Worm (Caenorhabditis elegans) whole organism, L1 larva: ENCODE measurements around the gene K01A2.4.

ENCODE experiments used
- C04F5.9 ChIP-seq: sonication (generic microtip); optimal IDR thresholded peaks from 2 replicates; lab custom pipeline; 2016; ENCODE audit warnings: missing genetic modification characterization, missing compliant biosample characterization
- C16A3.4 ChIP-seq: fragments of 150-350 bp; optimal IDR thresholded peaks from 2 replicates; lab custom pipeline; 2014; ENCODE audit warnings: missing biosample characterization, missing genetic modification characterization
- C34B4.2 ChIP-seq: sonication (generic microtip); optimal IDR thresholded peaks from 2 replicates; lab custom pipeline; 2017; ENCODE audit warnings: mild to moderate bottlenecking, missing genetic modification characterization, missing compliant biosample characterization
- Y116A8C.19 ChIP-seq: sonication (generic microtip); optimal IDR thresholded peaks from 2 replicates; lab custom pipeline; 2016; ENCODE audit warnings: missing compliant biosample characterization, missing genetic modification characterization, borderline replicate concordance
- alr-1 ChIP-seq: fragments of 200-800 bp; sonication (Bioruptor generic); optimal IDR thresholded peaks from 2 replicates; lab custom pipeline; 2018; ENCODE audit warnings: borderline replicate concordance, mild to moderate bottlenecking, missing genetic modification characterization, missing compliant biosample characterization
- blmp-1 ChIP-seq: fragments of 150-350 bp; optimal IDR thresholded peaks from 2 replicates; lab custom pipeline; 2014; ENCODE audit warnings: missing biosample characterization, missing genetic modification characterization
- ceh-82 ChIP-seq, 3 experiments: fragments of 150-350 bp in 1 of 3; sonication (generic microtip) in 2 of 3; optimal IDR thresholded peaks; 2 replicates each; lab custom pipeline; 2014 to 2017; ENCODE audit warnings: missing biosample characterization in 3 of 3, missing genetic modification characterization in 3 of 3
- ceh-90 ChIP-seq: sonication (generic microtip); optimal IDR thresholded peaks from 2 replicates; lab custom pipeline; 2016; ENCODE audit warnings: missing genetic modification characterization, missing compliant biosample characterization
- ces-1 ChIP-seq: fragments of 150-350 bp; optimal IDR thresholded peaks from 2 replicates; lab custom pipeline; 2014; ENCODE audit warnings: missing biosample characterization, missing genetic modification reagents, missing genetic modification characterization
- dpl-1 ChIP-seq, 3 experiments: fragments of 150-350 bp in 2 of 3; sonication (generic microtip) in 1 of 3; optimal IDR thresholded peaks; 2 replicates each; lab custom pipeline; 2014 to 2017; ENCODE audit warnings: missing biosample characterization in 3 of 3, missing genetic modification characterization in 3 of 3, missing genetic modification reagents in 3 of 3
- dsc-1 ChIP-seq: sonication (generic microtip); optimal IDR thresholded peaks from 2 replicates; lab custom pipeline; 2016; ENCODE audit warnings: mild to moderate bottlenecking, missing genetic modification characterization, missing compliant biosample characterization
- egl-27 ChIP-seq, 2 experiments: fragments of 150-350 bp in 1 of 2; sonication (generic microtip); optimal IDR thresholded peaks; 3 replicates each; lab custom pipeline; 2017 to 2018; ENCODE audit warnings: missing biosample characterization in 2 of 2, missing genetic modification characterization in 2 of 2, missing genetic modification reagents in 2 of 2
- elt-2 ChIP-seq: sonication (generic microtip); optimal IDR thresholded peaks from 2 replicates; lab custom pipeline; 2016; ENCODE audit warnings: missing genetic modification characterization, mild to moderate bottlenecking, inconsistent platforms, missing compliant biosample characterization, missing genetic modification reagents
- elt-3 ChIP-seq, 6 experiments: fragments of 150-350 bp in 1 of 6; sonication (generic microtip); optimal IDR thresholded peaks; 2 replicates each; lab custom pipeline; 2017 to 2018; ENCODE audit warnings: missing biosample characterization in 6 of 6, missing genetic modification characterization in 6 of 6, inconsistent platforms in 1 of 6
- ets-5 ChIP-seq: fragments of 200-800 bp; sonication (Bioruptor generic); IDR thresholded peaks from 2 replicates; pipeline ENCODE4 v1.3.6; 2022; ENCODE audit warnings: missing genetic modification characterization, missing compliant biosample characterization
- fkh-10 ChIP-seq: sonication (generic microtip); optimal IDR thresholded peaks from 2 replicates; lab custom pipeline; 2017; ENCODE audit warnings: missing biosample characterization, missing genetic modification reagents, missing genetic modification characterization
- fkh-4 ChIP-seq: sonication (generic microtip); optimal IDR thresholded peaks from 2 replicates; lab custom pipeline; 2016; ENCODE audit warnings: missing compliant biosample characterization, missing genetic modification characterization, borderline replicate concordance
- fos-1 ChIP-seq: fragments of 150-350 bp; optimal IDR thresholded peaks from 2 replicates; lab custom pipeline; 2014; ENCODE audit warnings: missing biosample characterization, missing genetic modification characterization
- grh-1 ChIP-seq: fragments of 200-800 bp; sonication (Bioruptor generic); IDR thresholded peaks from 2 replicates; pipeline ENCODE4 v1.3.6; 2022; ENCODE audit warnings: missing genetic modification reagents, missing genetic modification characterization, missing compliant biosample characterization
- irx-1 ChIP-seq: sonication (generic microtip); optimal IDR thresholded peaks from 2 replicates; lab custom pipeline; 2016; ENCODE audit warnings: missing genetic modification characterization, missing compliant biosample characterization
- jun-1 ChIP-seq: fragments of 150-350 bp; optimal IDR thresholded peaks from 2 replicates; lab custom pipeline; 2014; ENCODE audit warnings: missing biosample characterization, missing genetic modification reagents, missing genetic modification characterization
- lin-13 ChIP-seq: fragments of 150-350 bp; optimal IDR thresholded peaks from 2 replicates; lab custom pipeline; 2014; ENCODE audit warnings: missing biosample characterization, missing genetic modification reagents, missing genetic modification characterization
- lin-14 ChIP-seq: fragments of 200-800 bp; sonication (Bioruptor generic); optimal IDR thresholded peaks from 2 replicates; lab custom pipeline; 2018; ENCODE audit warnings: mild to moderate bottlenecking, missing genetic modification characterization, moderate library complexity, missing compliant biosample characterization
- lsy-2 ChIP-seq, 2 experiments: fragments of 150-350 bp; optimal IDR thresholded peaks; 2 replicates each; lab custom pipeline; 2014; ENCODE audit warnings: missing biosample characterization in 2 of 2, missing genetic modification characterization in 2 of 2
- mef-2 ChIP-seq: fragments of 150-350 bp; optimal IDR thresholded peaks from 2 replicates; lab custom pipeline; 2014; ENCODE audit warnings: missing biosample characterization, missing genetic modification characterization
- mep-1 ChIP-seq: fragments of 150-350 bp; optimal IDR thresholded peaks from 2 replicates; lab custom pipeline; 2014; ENCODE audit warnings: missing biosample characterization, missing genetic modification characterization
- nhr-11 ChIP-seq: fragments of 150-350 bp; optimal IDR thresholded peaks from 2 replicates; lab custom pipeline; 2014; ENCODE audit warnings: missing biosample characterization, missing genetic modification characterization
- nhr-12 ChIP-seq: sonication (generic microtip); optimal IDR thresholded peaks from 2 replicates; lab custom pipeline; 2017; ENCODE audit warnings: missing biosample characterization, missing genetic modification characterization
- nhr-19 ChIP-seq: fragments of 200-800 bp; sonication (Bioruptor generic); conservative IDR thresholded peaks from 2 replicates; pipeline ENCODE4 v1.3.6; 2022; ENCODE audit warnings: missing genetic modification characterization, missing compliant biosample characterization
- nhr-20 ChIP-seq: sonication (generic microtip); optimal IDR thresholded peaks from 2 replicates; lab custom pipeline; 2016; ENCODE audit warnings: mild to moderate bottlenecking, missing genetic modification characterization, missing compliant biosample characterization
- nhr-237 ChIP-seq: fragments of 150-350 bp; optimal IDR thresholded peaks from 2 replicates; lab custom pipeline; 2014; ENCODE audit warnings: missing biosample characterization, missing genetic modification characterization
- nhr-47 ChIP-seq: sonication (generic microtip); optimal IDR thresholded peaks from 2 replicates; lab custom pipeline; 2016; ENCODE audit warnings: mild to moderate bottlenecking, missing genetic modification characterization, moderate library complexity, missing compliant biosample characterization
- nhr-71 ChIP-seq: sonication (generic microtip); optimal IDR thresholded peaks from 2 replicates; lab custom pipeline; 2016; ENCODE audit warnings: mild to moderate bottlenecking, missing genetic modification characterization, moderate library complexity, missing compliant biosample characterization
- nhr-84 ChIP-seq: sonication (generic microtip); optimal IDR thresholded peaks from 2 replicates; lab custom pipeline; 2017; ENCODE audit warnings: missing biosample characterization, missing genetic modification characterization
- nhr-85 ChIP-seq: sonication (generic microtip); peaks from one replicate; lab custom pipeline; 2016; ENCODE audit warnings: missing genetic modification characterization, inconsistent platforms, missing compliant biosample characterization
- pag-3 ChIP-seq: sonication (generic microtip); optimal IDR thresholded peaks from 2 replicates; lab custom pipeline; 2017; ENCODE audit warnings: missing genetic modification characterization, mild to moderate bottlenecking, missing compliant biosample characterization, antibody characterized with exemption, borderline replicate concordance; ENCODE audit not compliant: insufficient read depth
- pax-3 ChIP-seq: fragments of 200-800 bp; sonication (Bioruptor generic); optimal IDR thresholded peaks from 2 replicates; lab custom pipeline; 2018; ENCODE audit warnings: mild to moderate bottlenecking, missing genetic modification characterization, moderate library complexity, missing compliant biosample characterization
- pqm-1 ChIP-seq: sonication (generic microtip); optimal IDR thresholded peaks from 3 replicates; lab custom pipeline; 2017; ENCODE audit warnings: missing biosample characterization, missing genetic modification characterization
- rnt-1 ChIP-seq: sonication (generic microtip); optimal IDR thresholded peaks from 2 replicates; lab custom pipeline; 2016; ENCODE audit warnings: mild to moderate bottlenecking, missing genetic modification characterization, moderate library complexity, missing compliant biosample characterization
- skn-1 ChIP-seq: fragments of 150-350 bp; optimal IDR thresholded peaks from 2 replicates; lab custom pipeline; 2014; ENCODE audit warnings: missing biosample characterization, missing genetic modification characterization
- snpc-4 ChIP-seq: fragments of 150-350 bp; optimal IDR thresholded peaks from 2 replicates; lab custom pipeline; 2014; ENCODE audit warnings: missing biosample characterization, missing genetic modification characterization
- snu-23 ChIP-seq: sonication (generic microtip); optimal IDR thresholded peaks from 2 replicates; lab custom pipeline; 2016; ENCODE audit warnings: missing genetic modification characterization, missing compliant biosample characterization
- sox-4 ChIP-seq: sonication (generic microtip); optimal IDR thresholded peaks from 2 replicates; lab custom pipeline; 2016; ENCODE audit warnings: missing genetic modification characterization, missing compliant biosample characterization
- sptf-1 ChIP-seq: fragments of 150-350 bp; optimal IDR thresholded peaks from 2 replicates; lab custom pipeline; 2014; ENCODE audit warnings: missing biosample characterization, missing genetic modification characterization
- swsn-7 ChIP-seq: sonication (generic microtip); optimal IDR thresholded peaks from 2 replicates; lab custom pipeline; 2016; ENCODE audit warnings: missing genetic modification characterization, missing compliant biosample characterization
- tbx-2 ChIP-seq: sonication (generic microtip); optimal IDR thresholded peaks from 2 replicates; lab custom pipeline; 2016; ENCODE audit warnings: missing genetic modification characterization, missing compliant biosample characterization
- unc-130 ChIP-seq: fragments of 150-350 bp; optimal IDR thresholded peaks from 2 replicates; lab custom pipeline; 2017; ENCODE audit warnings: missing biosample characterization, missing genetic modification characterization, inconsistent platforms
- unc-62 ChIP-seq: fragments of 150-350 bp; optimal IDR thresholded peaks from 2 replicates; lab custom pipeline; 2014; ENCODE audit warnings: missing biosample characterization, missing genetic modification reagents, missing genetic modification characterization
- unc-98 ChIP-seq: fragments of 200-800 bp; sonication (Bioruptor generic); IDR thresholded peaks from 2 replicates; pipeline ENCODE4 v1.3.6; 2022; ENCODE audit warnings: missing genetic modification characterization, missing compliant biosample characterization
- vab-15 ChIP-seq: sonication (generic microtip); optimal IDR thresholded peaks from 2 replicates; lab custom pipeline; 2017; ENCODE audit warnings: missing genotype, mild to moderate bottlenecking, missing genetic modification characterization, missing compliant biosample characterization
- xbp-1 ChIP-seq: sonication (generic microtip); optimal IDR thresholded peaks from 2 replicates; lab custom pipeline; 2016; ENCODE audit warnings: missing genetic modification characterization, missing compliant biosample characterization
- zip-4 ChIP-seq: fragments of 200-800 bp; sonication (Bioruptor generic); optimal IDR thresholded peaks from 2 replicates; lab custom pipeline; 2018; ENCODE audit warnings: mild to moderate bottlenecking, missing genetic modification characterization, moderate library complexity, missing compliant biosample characterization
- ztf-11 ChIP-seq, 2 experiments: sonication (generic microtip); optimal IDR thresholded peaks; 2 replicates each; lab custom pipeline; 2016 to 2017; ENCODE audit warnings: missing genetic modification characterization in 2 of 2, missing biosample characterization in 1 of 2, missing compliant biosample characterization in 1 of 2
- ztf-4 ChIP-seq: fragments of 150-350 bp; optimal IDR thresholded peaks from 2 replicates; lab custom pipeline; 2014; ENCODE audit warnings: missing biosample characterization, missing genetic modification characterization

The K01A2.4 gene

ce11 chrII:319459-319858, 12.2 kb downstream of the K01A2.4 start, which contains the start of gene far-7:
Gene far-7, plus strand, starts transcription at chrII:319789.
- no peak for TF ChIP-seq elt-2 (tag; lab: Kevin White, UChicago)
- TF ChIP-seq nhr-12 (tag; lab: Kevin White, UChicago): no peak
- TF ChIP-seq lin-14 (GFP tag; lab: Kevin White, UChicago): peak; percentile 58
- TF ChIP-seq ztf-11 (tag; optimal IDR thresholded peaks at IDR 0.05; lab: Kevin White, UChicago): no peak
- peak; percentile 36; the same call in 1 of the 2 replicates for TF ChIP-seq grh-1
- no peak for TF ChIP-seq vab-15 (tag; lab: Kevin White, UChicago)
- no peak for TF ChIP-seq irx-1
- peak; percentile 46 for TF ChIP-seq nhr-20 (tag; lab: Kevin White, UChicago)
- no peak for TF ChIP-seq ces-1 (GFP tag; lab: Kevin White, UChicago)
- no peak for TF ChIP-seq sox-4 (tag; lab: Kevin White, UChicago)
- no peak for TF ChIP-seq nhr-47 (tag; lab: Kevin White, UChicago)
- TF ChIP-seq fkh-4 (tag; lab: Kevin White, UChicago): no peak
- no peak for TF ChIP-seq jun-1 (tag; lab: Kevin White, UChicago)
- no peak for TF ChIP-seq alr-1
- no peak for TF ChIP-seq sptf-1 (tag; lab: Kevin White, UChicago)
- TF ChIP-seq ets-5 (GFP tag; lab: Robert Waterston, UW): no peak
- TF ChIP-seq mep-1 (tag; lab: Kevin White, UChicago): no peak
- no peak for TF ChIP-seq C34B4.2 (tag; lab: Kevin White, UChicago)
- TF ChIP-seq ceh-90 (tag; lab: Kevin White, UChicago): no peak
- TF ChIP-seq snu-23 (GFP tag; lab: Kevin White, UChicago): peak; percentile 57
- TF ChIP-seq nhr-71 (tag; lab: Kevin White, UChicago): peak; percentile 15
- no peak for TF ChIP-seq fkh-10 (GFP tag; lab: Kevin White, UChicago)
- TF ChIP-seq pax-3 (tag; lab: Kevin White, UChicago): no peak
- no peak for TF ChIP-seq Y116A8C.19 (tag; lab: Kevin White, UChicago)
- TF ChIP-seq nhr-237 (tag; lab: Kevin White, UChicago): no peak
- no peak for TF ChIP-seq C04F5.9
- no peak for TF ChIP-seq mef-2 (tag; lab: Kevin White, UChicago)
- no peak for TF ChIP-seq skn-1 (tag; lab: Kevin White, UChicago)
- TF ChIP-seq rnt-1 (tag; lab: Kevin White, UChicago): no peak
- TF ChIP-seq xbp-1 (tag; lab: Kevin White, UChicago): no peak
- no peak for TF ChIP-seq nhr-11
- no peak for TF ChIP-seq fos-1 (tag; lab: Kevin White, UChicago)
- TF ChIP-seq swsn-7 (tag; lab: Kevin White, UChicago): no peak
- TF ChIP-seq elt-3 (tag; optimal IDR thresholded peaks at IDR 0.05; lab: Kevin White, UChicago): peak in 2 of 6 experiments; percentile 16 to 50
- TF ChIP-seq unc-62 (GFP tag; lab: Kevin White, UChicago): no peak
- no peak for TF ChIP-seq unc-130 (tag; lab: Kevin White, UChicago)
- TF ChIP-seq lsy-2 (tag; optimal IDR thresholded peaks at IDR 0.05; lab: Kevin White, UChicago): no peak
- no peak for TF ChIP-seq ztf-4 (tag; lab: Kevin White, UChicago)
- peak; percentile 47 for TF ChIP-seq blmp-1 (tag; lab: Kevin White, UChicago)
- no peak for TF ChIP-seq egl-27 (tag; optimal IDR thresholded peaks at IDR 0.05; lab: Kevin White, UChicago)
- no peak for TF ChIP-seq snpc-4 (tag; lab: Kevin White, UChicago)
- TF ChIP-seq unc-98: no peak
- no peak for TF ChIP-seq pqm-1 (tag; lab: Kevin White, UChicago)
- TF ChIP-seq zip-4 (GFP tag; lab: Kevin White, UChicago): no peak
- no peak for TF ChIP-seq dsc-1
- no peak for TF ChIP-seq ceh-82 (tag; optimal IDR thresholded peaks at IDR 0.05; lab: Kevin White, UChicago)
- no peak for TF ChIP-seq nhr-19 (GFP tag; lab: Robert Waterston, UW)
- no peak for TF ChIP-seq C16A3.4 (tag; lab: Kevin White, UChicago)
- TF ChIP-seq nhr-84 (tag; lab: Kevin White, UChicago): no peak
- TF ChIP-seq pag-3 (tag; lab: Kevin White, UChicago): no peak
- TF ChIP-seq tbx-2 (tag; lab: Kevin White, UChicago): peak; percentile 7
- no peak for TF ChIP-seq dpl-1 (GFP tag; optimal IDR thresholded peaks at IDR 0.05; lab: Kevin White, UChicago)
- TF ChIP-seq nhr-85 (tag; lab: Kevin White, UChicago): peak; percentile 66
- TF ChIP-seq lin-13 (GFP tag; lab: Kevin White, UChicago): no peak
